Worm (Caenorhabditis elegans): ENCODE results near the gene daf-7.

- TF ChIP-seq fkh-10 (GFP tag; optimal IDR thresholded peaks at IDR 0.05) (no peak), dve-1 (tag; optimal IDR thresholded peaks at IDR 0.05) (no peak), mec-3 (tag; optimal IDR thresholded peaks at IDR 0.05; ENCODE audit: borderline replicate concordance) (no peak), ceh-31 (tag; optimal IDR thresholded peaks at IDR 0.05) (no peak), nhr-11 (tag; optimal IDR thresholded peaks at IDR 0.05) (no peak), dmd-4 (tag; optimal IDR thresholded peaks at IDR 0.05; ENCODE audit: borderline replicate concordance) (no peak), lin-11 (tag; optimal IDR thresholded peaks at IDR 0.05) (no peak), ama-1 (optimal IDR thresholded peaks at IDR 0.05) (no peak), pqm-1 (tag; optimal IDR thresholded peaks at IDR 0.05) (no peak), ceh-22 (tag; optimal IDR thresholded peaks at IDR 0.05) (no peak), eyg-1 (tag; optimal IDR thresholded peaks at IDR 0.05) (no peak), C38D4.7 (GFP tag; optimal IDR thresholded peaks at IDR 0.05) (no peak), madf-2 (tag; optimal IDR thresholded peaks at IDR 0.05) (no peak)
These were observed 40.7 kb upstream of the daf-7 start, which contains the start of gene tpst-2 for ce11 chrIII:770958-771357.
